Worm (Caenorhabditis elegans) whole organism, L3 larva: ENCODE measurements around the gene mnk-1.

ENCODE experiments used
- R02D3.7 ChIP-seq: fragments of 150-350 bp; optimal IDR thresholded peaks from 2 replicates; lab custom pipeline; 2014; ENCODE audit warnings: missing biosample characterization, missing genetic modification characterization
- ZK546.5 ChIP-seq: sonication (generic microtip); optimal IDR thresholded peaks from 2 replicates; lab custom pipeline; 2017; ENCODE audit warnings: missing biosample characterization, missing genetic modification characterization
- ceh-16 ChIP-seq: sonication (generic microtip); optimal IDR thresholded peaks from 2 replicates; lab custom pipeline; 2017; ENCODE audit warnings: missing biosample characterization, missing genetic modification characterization
- ceh-28 ChIP-seq: fragments of 150-350 bp; optimal IDR thresholded peaks from 2 replicates; lab custom pipeline; 2014; ENCODE audit warnings: missing biosample characterization, missing genetic modification reagents, missing genetic modification characterization
- egl-27 ChIP-seq: sonication (generic microtip); optimal IDR thresholded peaks from 4 replicates; lab custom pipeline; 2017; ENCODE audit warnings: missing biosample characterization, missing genetic modification reagents, missing genetic modification characterization
- lin-15B ChIP-seq: fragments of 150-350 bp; optimal IDR thresholded peaks from 2 replicates; lab custom pipeline; 2014; ENCODE audit warnings: missing biosample characterization, missing genetic modification characterization
- nhr-237 ChIP-seq: fragments of 150-350 bp; optimal IDR thresholded peaks from 2 replicates; lab custom pipeline; 2014; ENCODE audit warnings: missing biosample characterization, missing genetic modification characterization
- nhr-43 ChIP-seq: sonication (generic microtip); optimal IDR thresholded peaks from 2 replicates; lab custom pipeline; 2016; ENCODE audit warnings: mild to moderate bottlenecking, missing genetic modification characterization, missing compliant biosample characterization; ENCODE audit not compliant: poor library complexity, severe bottlenecking
- nhr-76 ChIP-seq: fragments of 150-350 bp; sonication (generic microtip); optimal IDR thresholded peaks from 5 replicates; lab custom pipeline; 2014; ENCODE audit warnings: missing biosample characterization, missing genetic modification characterization
- pha-4 ChIP-seq: fragments of 150-350 bp; optimal IDR thresholded peaks from 2 replicates; lab custom pipeline; 2014; ENCODE audit warnings: missing biosample characterization, missing genetic modification reagents, missing genetic modification characterization
- snpc-4 ChIP-seq: fragments of 150-350 bp; optimal IDR thresholded peaks from 2 replicates; lab custom pipeline; 2014; ENCODE audit warnings: missing biosample characterization, missing genetic modification characterization
- unc-39 ChIP-seq: sonication (generic microtip); optimal IDR thresholded peaks from 4 replicates; lab custom pipeline; 2017; ENCODE audit warnings: missing biosample characterization, missing genetic modification characterization
- unc-62 ChIP-seq: fragments of 150-350 bp; sonication (generic microtip); optimal IDR thresholded peaks from 4 replicates; lab custom pipeline; 2014; ENCODE audit warnings: missing biosample characterization, missing genetic modification reagents, missing genetic modification characterization
- zag-1 ChIP-seq: fragments of 150-350 bp; optimal IDR thresholded peaks from 2 replicates; lab custom pipeline; 2014; ENCODE audit warnings: missing biosample characterization, missing genetic modification characterization

DNA sequence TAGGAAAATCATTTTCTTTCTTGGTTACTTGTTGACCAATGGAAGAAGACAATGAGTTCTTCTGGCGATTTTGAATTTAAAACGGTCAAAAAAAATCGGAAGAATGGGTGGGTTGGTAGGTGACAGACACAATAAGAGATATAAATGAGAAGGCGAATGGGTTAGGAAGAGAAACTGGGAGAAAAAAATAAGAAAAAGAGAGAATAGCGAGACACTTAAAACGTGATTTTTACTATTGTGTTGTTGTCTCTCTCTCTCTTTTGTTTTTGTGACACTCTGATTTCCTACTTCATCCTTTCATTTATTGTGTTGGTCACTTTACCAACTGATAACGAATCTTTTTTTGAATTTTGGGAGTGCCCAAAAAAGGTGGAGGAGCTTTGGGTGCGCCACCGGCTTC lies 38.5 kb downstream of the mnk-1 start:
- TF ChIP-seq pha-4 (tag; lab: Kevin White, UChicago) (no peak), lin-15B (tag; lab: Kevin White, UChicago) (no peak), ceh-16 (tag; lab: Kevin White, UChicago) (no peak), nhr-237 (tag; lab: Kevin White, UChicago) (no peak), nhr-43 (tag; lab: Kevin White, UChicago) (no peak), snpc-4 (tag; lab: Kevin White, UChicago) (no peak), ceh-28 (tag; lab: Kevin White, UChicago) (no peak), unc-62 (GFP tag; lab: Kevin White, UChicago) (no peak), ZK546.5 (tag; lab: Kevin White, UChicago) (no peak), egl-27 (tag; lab: Kevin White, UChicago) (no peak), unc-39 (tag; lab: Kevin White, UChicago) (no peak), nhr-76 (tag; lab: Kevin White, UChicago) (no peak), zag-1 (tag; lab: Kevin White, UChicago) (no peak), R02D3.7 (no peak)
